Worm (Caenorhabditis elegans) whole organism, L4/young adult: ENCODE measurements around the gene fbxb-35.
"Not testable (repeated sequence)": the region's sequence is repeated elsewhere in the genome, so short reads cannot be mapped to it uniquely, and the experiment has no call there.

ENCODE experiments used
- W03F9.2 ChIP-seq: fragments of 150-350 bp; optimal IDR thresholded peaks from 2 replicates; lab custom pipeline; 2014; ENCODE audit warnings: missing biosample characterization, missing genetic modification characterization
- dao-5 ChIP-seq: sonication (generic microtip); optimal IDR thresholded peaks from 2 replicates; lab custom pipeline; 2016; ENCODE audit warnings: missing genotype, missing genetic modification characterization, moderate library complexity, missing compliant biosample characterization
- him-1 ChIP-seq: sonication (generic microtip); optimal IDR thresholded peaks from 2 replicates; lab custom pipeline; 2016; ENCODE audit warnings: missing genotype, missing genetic modification reagents, missing genetic modification characterization, missing compliant biosample characterization

fbxb-35 gene

ce11 chrII:2046556-2046955, 4.9 kb upstream of the fbxb-35 start, which contains the start of gene math-1:
math-1 (minus strand) TSS chrII:2046656.
- not testable (repeated sequence) for TF ChIP-seq him-1, dao-5, W03F9.2

DNA sequence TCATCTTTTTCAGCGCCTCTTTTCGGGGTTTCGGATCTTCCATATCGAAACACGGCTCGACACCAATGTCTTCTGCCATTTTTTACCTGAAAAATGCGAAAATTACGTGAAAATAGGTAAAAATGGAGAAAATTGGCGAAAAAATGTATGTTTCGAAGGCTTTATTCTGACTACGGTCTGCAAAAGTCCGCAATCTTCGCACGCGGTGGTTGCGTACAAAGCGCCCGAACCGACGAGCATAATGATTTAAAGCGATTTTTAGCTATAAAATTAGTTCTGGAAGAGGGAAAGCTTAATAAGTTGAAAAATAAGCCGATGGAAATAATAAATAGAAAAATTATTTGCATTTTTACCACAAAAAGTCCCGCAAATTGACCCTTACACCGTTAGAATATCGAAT, 7.5 kb downstream of the fbxb-35 start, which contains the start of gene F07E5.5:
F07E5.5 (minus strand) TSS at position 86 of the 400 bp plus-strand sequence.
- TF ChIP-seq W03F9.2, result no peak
- TF ChIP-seq dao-5, result no peak
- TF ChIP-seq him-1, result no peak

DNA sequence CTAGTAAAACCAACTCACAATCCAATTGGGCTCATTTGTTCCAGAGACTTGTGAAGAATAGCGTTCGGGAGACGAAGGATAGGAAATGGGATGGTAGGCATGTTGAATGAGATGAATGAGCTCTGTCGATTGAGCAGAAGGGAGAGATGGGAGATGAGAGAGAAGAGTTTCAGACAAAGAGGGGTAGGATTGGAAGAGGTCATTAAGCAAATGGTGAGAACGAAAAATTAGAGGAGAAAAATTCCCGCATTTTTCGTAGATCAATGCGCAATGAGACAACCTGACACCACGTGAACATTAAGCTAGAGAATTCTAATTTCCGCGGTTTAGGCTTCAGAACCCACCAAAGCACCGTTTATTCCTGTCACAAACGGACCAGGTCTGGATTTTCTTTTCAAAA, 12.5 kb downstream of the fbxb-35 start, which contains the start of gene F07E5.13:
F07E5.13 (minus strand) TSS at position 101 of the 400 bp plus-strand sequence.
- TF ChIP-seq dao-5, result no peak
- no peak for TF ChIP-seq him-1
- TF ChIP-seq W03F9.2, result no peak

- no peak for TF ChIP-seq W03F9.2
- TF ChIP-seq dao-5, result no peak
- no peak for TF ChIP-seq him-1
Measured at ce11 chrII:2064497-2064896, 13.0 kb downstream of the fbxb-35 start, which contains the start of gene fbxb-6. fbxb-6 (plus strand) TSS chrII:2064797.

DNA sequence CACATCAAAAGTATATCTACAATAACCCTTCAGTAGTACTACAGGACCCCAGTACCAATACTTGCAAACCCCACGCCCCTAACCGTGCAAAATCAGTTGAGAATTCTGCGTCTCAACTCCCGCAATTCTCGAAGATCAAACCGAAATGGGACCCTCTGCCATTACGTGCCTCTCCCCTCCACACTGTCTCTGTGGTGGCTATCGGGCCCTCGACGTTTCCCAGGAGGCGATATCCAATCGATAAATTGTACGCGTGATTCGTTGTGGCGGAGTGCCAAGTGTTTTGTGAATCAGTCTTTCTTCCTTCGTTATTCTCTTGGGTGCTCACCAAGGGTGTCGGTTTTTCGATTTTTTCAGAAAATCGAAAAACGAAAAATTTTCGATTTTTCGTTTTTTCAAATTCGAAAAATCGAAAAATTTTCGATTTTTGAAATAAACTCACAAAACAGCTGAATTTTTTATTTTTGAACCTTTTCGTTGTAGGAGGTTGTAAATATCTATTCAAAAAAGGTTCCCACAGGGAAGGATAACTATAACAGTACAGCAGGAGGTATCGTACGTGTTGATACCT, 16.1 kb downstream of the fbxb-35 start, which contains the start of gene F07E5.12:
F07E5.12 (plus strand) TSS at position 521 of the 571 bp plus-strand sequence.
- not testable (repeated sequence) for TF ChIP-seq dao-5, him-1, W03F9.2

- TF ChIP-seq him-1 (no peak), W03F9.2 (no peak), dao-5 (no peak)
Measured at ce11 chrII:2071429-2071828, 20.0 kb downstream of the fbxb-35 start, which contains the start of gene F07E5.7. F07E5.7 (minus strand) TSS chrII:2071529.

DNA sequence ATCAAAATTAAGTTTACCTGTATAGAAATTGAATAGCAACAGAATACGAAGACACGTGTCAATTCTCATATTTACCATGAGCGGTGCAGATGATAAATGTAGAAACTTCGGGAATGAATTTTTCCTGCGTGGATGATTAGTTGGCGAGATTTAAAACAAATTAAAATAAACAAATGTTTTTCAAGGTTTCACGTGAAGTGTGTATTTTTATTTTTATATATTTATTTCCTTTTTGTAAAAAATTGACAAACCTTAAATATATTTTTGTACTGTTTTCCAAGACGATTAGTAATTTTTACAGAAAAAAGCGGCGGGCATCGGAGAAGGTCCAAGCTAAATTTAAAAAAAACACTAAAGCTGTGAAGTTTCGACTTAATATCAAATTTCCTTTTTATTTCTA, 24.0 kb downstream of the fbxb-35 start, which contains the start of gene F07E5.8:
F07E5.8 (minus strand) TSS at position 101 of the 400 bp plus-strand sequence.
- TF ChIP-seq dao-5 (no peak), him-1 (no peak), W03F9.2 (no peak)

- TF ChIP-seq W03F9.2 (no peak), dao-5 (no peak), him-1 (no peak)
Measured at ce11 chrII:2076467-2076866, 25.0 kb downstream of the fbxb-35 start.

- no peak for TF ChIP-seq him-1
- TF ChIP-seq W03F9.2, result no peak
- no peak for TF ChIP-seq dao-5
Measured at ce11 chrII:2080425-2080824, 29.0 kb downstream of the fbxb-35 start, which contains the start of gene F07E5.9. F07E5.9 (minus strand) TSS chrII:2080525.

- no peak for TF ChIP-seq dao-5
Measured at ce11 chrII:2081257-2081656, 29.8 kb downstream of the fbxb-35 start, which contains the start of gene T16A1.4. T16A1.4 (plus strand) TSS chrII:2081557.

- TF ChIP-seq him-1 (no peak), W03F9.2 (no peak), dao-5 (no peak)
Measured at ce11 chrII:2083726-2084179, 32.3 kb downstream of the fbxb-35 start, which contains the start of the genes T16A1.5 and fbxc-49. T16A1.5 (minus strand) TSS chrII:2083826. fbxc-49 (plus strand) TSS chrII:2084129.

ce11 chrII:2087206-2087605, 35.7 kb downstream of the fbxb-35 start:
- no peak for TF ChIP-seq dao-5
- TF ChIP-seq him-1, result no peak
- TF ChIP-seq W03F9.2, result no peak

ce11 chrII:2090605-2091004, 39.1 kb downstream of the fbxb-35 start, which contains the start of gene trpl-5:
trpl-5 (minus strand) TSS chrII:2090636.
- TF ChIP-seq him-1, result no peak
- TF ChIP-seq dao-5, result no peak
- TF ChIP-seq W03F9.2, result no peak

- TF ChIP-seq him-1 (no peak), W03F9.2 (no peak), dao-5 (no peak)
Measured at ce11 chrII:2091972-2092371, 40.5 kb downstream of the fbxb-35 start, which contains the start of gene T16A1.10. T16A1.10 (minus strand) TSS chrII:2092094.

DNA sequence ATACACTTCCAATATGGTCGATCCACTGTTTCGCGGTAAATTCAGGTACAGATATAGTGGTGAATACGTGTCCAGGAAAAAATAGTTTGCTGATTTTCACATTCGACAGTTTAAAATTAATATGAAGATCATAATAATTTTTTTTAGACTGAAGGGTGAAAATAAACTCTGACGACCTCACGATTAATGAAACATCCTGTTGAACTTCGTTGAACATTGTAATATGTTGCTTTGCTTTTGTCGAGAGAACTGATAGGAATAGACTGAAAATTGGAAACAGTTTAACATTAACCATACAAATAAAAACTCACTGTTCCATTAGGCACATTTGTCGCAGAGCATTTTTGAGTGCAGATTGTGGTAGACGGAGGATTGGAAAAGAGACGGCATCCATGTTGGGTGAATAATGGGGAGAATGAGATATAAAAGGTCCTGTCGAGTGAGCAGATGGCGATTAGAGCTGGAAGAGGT, 42.0 kb downstream of the fbxb-35 start, which contains the start of gene fbxb-37:
fbxb-37 (minus strand) TSS at position 421 of the 471 bp plus-strand sequence.
- TF ChIP-seq him-1 (no peak), W03F9.2 (no peak), dao-5 (no peak)
